Worm (Caenorhabditis elegans) whole organism, young adult: Measurements from ENCODE around the gene cdc-48.2.

Experiments used
- K12H6.12 ChIP-seq: fragments of 200-800 bp; sonication (Bioruptor generic); optimal IDR thresholded peaks from 2 replicates; lab custom pipeline; 2018; ENCODE audit warnings: mild to moderate bottlenecking, missing genetic modification characterization, missing compliant biosample characterization
- T07F8.4 ChIP-seq: sonication (generic microtip); optimal IDR thresholded peaks from 2 replicates; lab custom pipeline; 2016; ENCODE audit warnings: mild to moderate bottlenecking, missing genetic modification characterization, moderate library complexity, missing compliant biosample characterization
- efl-1 ChIP-seq: fragments of 150-350 bp; optimal IDR thresholded peaks from 2 replicates; lab custom pipeline; 2014; ENCODE audit warnings: missing biosample characterization, missing genetic modification reagents, missing genetic modification characterization
- egl-44 ChIP-seq: fragments of 200-800 bp; sonication (Bioruptor generic); IDR thresholded peaks from 2 replicates; pipeline ENCODE4 v1.3.6; 2022; ENCODE audit warnings: missing genetic modification reagents, missing genetic modification characterization, missing compliant biosample characterization
- egrh-3 ChIP-seq: fragments of 200-800 bp; sonication (Bioruptor generic); IDR thresholded peaks from 2 replicates; pipeline ENCODE4 v1.3.6; 2022; ENCODE audit warnings: missing genetic modification reagents, missing genetic modification characterization, missing compliant biosample characterization

DNA sequence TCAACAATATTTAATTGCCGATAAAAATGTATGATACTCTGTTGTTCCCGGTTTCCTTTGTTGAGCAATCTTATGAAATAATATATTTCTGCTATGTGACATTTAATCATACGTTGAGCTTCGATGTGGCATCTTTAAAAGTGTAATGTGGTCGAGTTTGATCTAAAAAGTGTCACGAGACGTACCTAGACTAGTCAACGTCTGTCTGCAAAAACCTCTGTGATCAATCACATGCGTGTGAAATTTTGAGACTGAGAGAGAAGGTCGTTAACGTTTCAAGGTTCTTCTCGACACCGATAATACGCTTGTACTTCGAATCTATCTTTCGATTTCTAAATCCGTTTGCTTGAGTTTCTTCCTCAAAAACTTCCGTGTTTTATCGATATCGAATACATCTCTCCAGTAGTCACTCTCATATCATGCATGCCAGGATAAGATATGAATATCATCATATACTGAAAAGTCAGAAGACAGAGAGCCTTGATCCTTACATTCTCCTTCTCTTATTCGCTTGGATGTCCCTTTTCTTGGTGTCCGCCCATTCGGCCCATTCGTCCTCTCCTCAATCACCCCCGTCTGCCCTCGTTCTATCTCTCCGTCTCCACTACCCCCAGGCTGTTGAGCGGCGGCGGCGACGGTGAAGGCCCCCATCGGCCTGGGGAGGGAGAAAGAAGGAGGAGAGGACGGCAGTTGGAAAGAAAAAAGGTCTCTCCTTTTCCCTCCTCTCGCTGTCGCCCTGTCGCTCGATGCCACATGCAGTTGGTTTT is 9.8 kb upstream of the cdc-48.2 start:
- TF ChIP-seq T07F8.4 (tag; lab: Kevin White, UChicago) (no peak), egl-44 (GFP tag; lab: Robert Waterston, UW) (0 out of 2 replicates have a peak, but pooled peaks have one; percentile 10), efl-1 (GFP tag; lab: Kevin White, UChicago) (no peak), K12H6.12 (no peak), egrh-3 (GFP tag; lab: Robert Waterston, UW) (peak; percentile 90)
